Worm (Caenorhabditis elegans) whole organism, L3 larva: ENCODE measurements around the gene ZC53.2.

ENCODE experiments used
- ceh-16 ChIP-seq: sonication (generic microtip); optimal IDR thresholded peaks from 2 replicates; lab custom pipeline; 2017; ENCODE audit warnings: missing biosample characterization, missing genetic modification characterization
- jun-1 ChIP-seq: fragments of 150-350 bp; optimal IDR thresholded peaks from 2 replicates; lab custom pipeline; 2014; ENCODE audit warnings: missing biosample characterization, missing genetic modification reagents, missing genetic modification characterization
- lin-39 ChIP-seq: fragments of 150-350 bp; optimal IDR thresholded peaks from 2 replicates; lab custom pipeline; 2018; ENCODE audit warnings: missing biosample characterization, missing genetic modification reagents, missing genetic modification characterization
- nfya-1 ChIP-seq: sonication (generic microtip); optimal IDR thresholded peaks from 2 replicates; lab custom pipeline; 2017; ENCODE audit warnings: missing genetic modification characterization, mild to moderate bottlenecking, missing compliant biosample characterization, antibody characterized with exemption, moderate library complexity; ENCODE audit not compliant: insufficient read depth
- nhr-23 ChIP-seq: fragments of 150-350 bp; optimal IDR thresholded peaks from 2 replicates; lab custom pipeline; 2014; ENCODE audit warnings: missing biosample characterization, missing genetic modification reagents, missing genetic modification characterization

DNA sequence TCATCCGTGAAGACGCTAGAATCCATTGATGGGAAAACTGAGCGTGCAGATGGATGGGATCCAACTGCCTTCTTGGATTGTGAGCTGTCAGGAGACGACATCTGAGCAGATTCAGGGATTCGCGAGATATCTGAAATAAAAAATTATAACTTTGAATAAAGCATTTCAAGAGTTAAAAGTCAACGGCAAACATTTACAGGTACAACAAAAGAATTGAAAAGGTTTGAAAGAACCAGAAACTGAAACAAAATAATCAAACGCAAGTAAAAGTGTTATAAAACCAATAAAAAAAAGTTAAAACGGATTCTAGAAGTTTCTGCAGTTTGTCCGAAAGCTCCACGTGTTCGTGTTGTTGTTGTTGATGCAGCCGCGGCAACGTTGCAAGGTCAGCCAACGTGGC is 15.8 kb upstream of the ZC53.2 start, which contains the start of gene Y59E1A.4:
- TF ChIP-seq lin-39 (tag; lab: Kevin White, UChicago) (no peak), nhr-23 (tag; lab: Kevin White, UChicago) (no peak), ceh-16 (tag; lab: Kevin White, UChicago) (no peak), nfya-1 (tag; lab: Kevin White, UChicago) (no peak), jun-1 (tag; lab: Kevin White, UChicago) (no peak)
